Worm (Caenorhabditis elegans) whole organism, young adult: ENCODE measurements around the gene F28A10.13.

Experiments used
- B0019.2 ChIP-seq: fragments of 200-800 bp; sonication (Bioruptor generic); conservative IDR thresholded peaks from 2 replicates; pipeline ENCODE4 v1.3.6; 2022; ENCODE audit warnings: missing genetic modification reagents, missing genetic modification characterization, missing compliant biosample characterization
- B0035.1 ChIP-seq: sonication (generic microtip); optimal IDR thresholded peaks from 2 replicates; lab custom pipeline; 2016; ENCODE audit warnings: missing genetic modification characterization, mild to moderate bottlenecking, missing compliant biosample characterization, missing genotype, missing genetic modification reagents
- F10E7.11 ChIP-seq: sonication (generic microtip); optimal IDR thresholded peaks from 2 replicates; lab custom pipeline; 2017; ENCODE audit warnings: mild to moderate bottlenecking, missing genetic modification characterization, moderate library complexity, missing compliant biosample characterization
- F55B11.4 ChIP-seq: sonication (generic microtip); optimal IDR thresholded peaks from 2 replicates; lab custom pipeline; 2016; ENCODE audit warnings: missing compliant biosample characterization, missing genetic modification characterization, borderline replicate concordance; ENCODE audit not compliant: insufficient read depth
- F57C9.4 ChIP-seq: sonication (generic microtip); optimal IDR thresholded peaks from 2 replicates; lab custom pipeline; 2017; ENCODE audit warnings: mild to moderate bottlenecking, missing genetic modification characterization, missing compliant biosample characterization
- K12H6.12 ChIP-seq: fragments of 200-800 bp; sonication (Bioruptor generic); optimal IDR thresholded peaks from 2 replicates; lab custom pipeline; 2018; ENCODE audit warnings: mild to moderate bottlenecking, missing genetic modification characterization, missing compliant biosample characterization
- Y95B8A.8 ChIP-seq: fragments of 200-800 bp; sonication (Bioruptor generic); IDR thresholded peaks from 2 replicates; pipeline ENCODE4 v1.3.6; 2022; ENCODE audit warnings: missing genetic modification reagents, missing genetic modification characterization, missing compliant biosample characterization
- aptf-2 ChIP-seq: fragments of 200-800 bp; sonication (Bioruptor generic); conservative IDR thresholded peaks from 2 replicates; pipeline ENCODE4 v1.3.6; 2022; ENCODE audit warnings: missing genetic modification reagents, missing genetic modification characterization, missing compliant biosample characterization
- attf-3 ChIP-seq: fragments of 200-800 bp; sonication (Bioruptor generic); conservative IDR thresholded peaks from 2 replicates; pipeline ENCODE4 v1.3.6; 2022; ENCODE audit warnings: missing genetic modification reagents, missing genetic modification characterization, missing compliant biosample characterization
- ceh-100 ChIP-seq: fragments of 200-800 bp; sonication (Bioruptor generic); IDR thresholded peaks from 2 replicates; pipeline ENCODE4 v1.3.6; 2022; ENCODE audit warnings: missing genetic modification reagents, missing genetic modification characterization, missing compliant biosample characterization
- chd-7 ChIP-seq: sonication (generic microtip); optimal IDR thresholded peaks from 2 replicates; lab custom pipeline; 2016; ENCODE audit warnings: mild to moderate bottlenecking, missing genetic modification characterization, moderate library complexity, missing compliant biosample characterization
- dox-1 ChIP-seq: fragments of 200-800 bp; sonication (Bioruptor generic); IDR thresholded peaks from 2 replicates; pipeline ENCODE4 v1.3.6; 2022; ENCODE audit warnings: missing genetic modification reagents, missing genetic modification characterization, missing compliant biosample characterization
- egrh-3 ChIP-seq: fragments of 200-800 bp; sonication (Bioruptor generic); IDR thresholded peaks from 2 replicates; pipeline ENCODE4 v1.3.6; 2022; ENCODE audit warnings: missing genetic modification reagents, missing genetic modification characterization, missing compliant biosample characterization
- ets-4 ChIP-seq: fragments of 200-800 bp; sonication (Bioruptor generic); optimal IDR thresholded peaks from 2 replicates; lab custom pipeline; 2018; ENCODE audit warnings: mild to moderate bottlenecking, missing genetic modification characterization, missing compliant biosample characterization
- hrde-1 ChIP-seq: sonication (generic microtip); optimal IDR thresholded peaks from 2 replicates; lab custom pipeline; 2016; ENCODE audit warnings: missing genetic modification characterization, mild to moderate bottlenecking, missing compliant biosample characterization, moderate library complexity, missing genotype, missing genetic modification reagents, borderline replicate concordance
- let-607 ChIP-seq, 2 experiments: fragments of 200-800 bp in 1 of 2; sonication (Bioruptor generic) in 1 of 2; sonication (generic microtip) in 1 of 2; optimal IDR thresholded peaks; 2 replicates each; lab custom pipeline; 2016 to 2018; ENCODE audit warnings: mild to moderate bottlenecking in 2 of 2, missing compliant biosample characterization in 2 of 2, missing genetic modification characterization in 2 of 2, moderate library complexity in 2 of 2, missing genotype in 1 of 2
- lin-40 ChIP-seq: sonication (generic microtip); optimal IDR thresholded peaks from 2 replicates; lab custom pipeline; 2016; ENCODE audit warnings: missing genetic modification characterization, mild to moderate bottlenecking, missing compliant biosample characterization, missing genotype, missing genetic modification reagents
- lsy-27 ChIP-seq: sonication (generic microtip); optimal IDR thresholded peaks from 2 replicates; lab custom pipeline; 2017; ENCODE audit warnings: missing genetic modification characterization, mild to moderate bottlenecking, missing compliant biosample characterization, antibody characterized with exemption, missing genotype, borderline replicate concordance; ENCODE audit not compliant: insufficient read depth
- madf-6 ChIP-seq: fragments of 200-800 bp; sonication (Bioruptor generic); IDR thresholded peaks from 2 replicates; pipeline ENCODE4 v1.3.6; 2022; ENCODE audit warnings: missing genetic modification reagents, missing genetic modification characterization, missing compliant biosample characterization
- nfya-2 ChIP-seq: fragments of 200-800 bp; sonication (Bioruptor generic); IDR thresholded peaks from 2 replicates; pipeline ENCODE4 v1.3.6; 2022; ENCODE audit warnings: missing genetic modification reagents, missing genetic modification characterization, missing compliant biosample characterization
- nhr-27 ChIP-seq: fragments of 200-800 bp; sonication (Bioruptor generic); optimal IDR thresholded peaks from 2 replicates; lab custom pipeline; 2018; ENCODE audit warnings: mild to moderate bottlenecking, missing genetic modification characterization, moderate library complexity, missing compliant biosample characterization
- nhr-80 ChIP-seq: sonication (generic microtip); optimal IDR thresholded peaks from 2 replicates; lab custom pipeline; 2016; ENCODE audit warnings: missing genetic modification characterization, missing compliant biosample characterization
- rec-8 ChIP-seq, 2 experiments: sonication (generic microtip); optimal IDR thresholded peaks; 2 replicates each; lab custom pipeline; 2016; ENCODE audit warnings: mild to moderate bottlenecking in 2 of 2, missing genetic modification characterization in 2 of 2, missing genetic modification reagents in 2 of 2, missing genotype in 2 of 2, missing biosample characterization in 1 of 2, missing compliant biosample characterization in 1 of 2, moderate library complexity in 1 of 2
- repo-1 ChIP-seq: sonication (generic microtip); optimal IDR thresholded peaks from 2 replicates; lab custom pipeline; 2017; ENCODE audit warnings: mild to moderate bottlenecking, missing genetic modification characterization, missing compliant biosample characterization
- sea-2 ChIP-seq: fragments of 200-800 bp; sonication (Bioruptor generic); IDR thresholded peaks from 2 replicates; pipeline ENCODE4 v1.3.6; 2022; ENCODE audit warnings: missing genetic modification characterization, missing compliant biosample characterization
- snpc-1.3 ChIP-seq: sonication (generic microtip); optimal IDR thresholded peaks from 2 replicates; lab custom pipeline; 2017; ENCODE audit warnings: missing genetic modification characterization, mild to moderate bottlenecking, missing compliant biosample characterization, antibody characterized with exemption, moderate library complexity, missing genotype, missing genetic modification reagents; ENCODE audit not compliant: insufficient read depth
- snpc-4 ChIP-seq, 5 experiments: fragments of 150-350 bp in 1 of 5; sonication (generic microtip) in 4 of 5; optimal IDR thresholded peaks; 2 replicates each; lab custom pipeline; 2014 to 2018; ENCODE audit warnings: missing genetic modification characterization in 5 of 5, missing biosample characterization in 3 of 5, antibody characterized with exemption in 2 of 5, mild to moderate bottlenecking in 2 of 5, missing compliant biosample characterization in 2 of 5, missing genotype in 2 of 5, moderate library complexity in 2 of 5, missing genetic modification reagents in 1 of 5
- somi-1 ChIP-seq: fragments of 200-800 bp; sonication (Bioruptor generic); optimal IDR thresholded peaks from 2 replicates; lab custom pipeline; 2018; ENCODE audit warnings: mild to moderate bottlenecking, missing genetic modification characterization, missing compliant biosample characterization
- tbx-9 ChIP-seq: sonication (generic microtip); optimal IDR thresholded peaks from 2 replicates; lab custom pipeline; 2016; ENCODE audit warnings: borderline replicate concordance, missing genetic modification characterization, inconsistent platforms, missing compliant biosample characterization
- zfh-2 ChIP-seq: fragments of 200-800 bp; sonication (Bioruptor generic); conservative IDR thresholded peaks from 2 replicates; pipeline ENCODE4 v1.3.6; 2022; ENCODE audit warnings: missing genetic modification reagents, missing genetic modification characterization, missing compliant biosample characterization
- ztf-18 ChIP-seq: sonication (generic microtip); optimal IDR thresholded peaks from 2 replicates; lab custom pipeline; 2016; ENCODE audit warnings: missing genotype, mild to moderate bottlenecking, missing genetic modification characterization, missing compliant biosample characterization
- ztf-26 ChIP-seq: sonication (generic microtip); optimal IDR thresholded peaks from 2 replicates; lab custom pipeline; 2017; ENCODE audit warnings: missing genetic modification characterization, missing compliant biosample characterization

Gene F28A10.13

DNA sequence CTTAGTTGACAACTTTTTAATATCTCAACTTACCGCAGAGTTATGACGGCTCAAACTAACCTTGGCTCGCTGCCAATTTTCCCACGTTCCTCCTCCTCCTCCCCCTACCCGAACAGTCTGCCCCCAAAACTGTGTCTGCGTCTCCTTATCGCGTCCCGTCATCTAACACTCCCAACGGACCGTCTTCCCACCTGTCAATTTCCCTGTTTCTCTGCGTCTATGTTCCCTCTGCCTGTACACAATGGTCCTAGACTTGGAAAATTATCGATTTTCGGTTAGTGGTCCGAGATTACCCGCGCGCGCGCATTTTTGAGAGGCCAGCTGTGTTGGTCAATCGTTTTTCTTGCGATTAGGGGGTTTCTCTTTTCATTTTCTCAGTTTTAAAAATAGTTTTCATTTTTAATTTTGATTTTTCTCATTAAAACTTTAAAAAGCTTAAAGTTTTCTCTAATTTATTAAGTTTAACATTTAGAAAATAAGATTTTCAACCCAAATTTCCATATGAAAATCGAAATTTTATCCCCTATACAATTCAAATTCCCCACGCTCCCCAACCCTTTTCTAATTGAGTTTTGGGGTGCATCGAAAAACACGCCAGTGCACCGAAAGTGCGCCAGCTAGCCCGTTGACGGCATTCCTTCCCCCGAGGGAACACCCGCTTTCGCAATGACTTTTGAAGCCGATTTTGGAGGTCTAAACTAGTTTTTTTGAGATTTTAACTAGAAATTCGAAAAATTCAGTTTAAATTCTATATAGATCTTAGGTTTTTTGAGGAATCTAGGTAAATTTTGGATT is 24.6 kb downstream of the F28A10.13 start, which contains the start of gene alg-2 (continued):
- no peak for TF ChIP-seq F57C9.4 (tag; lab: Kevin White, UChicago)
- TF ChIP-seq somi-1 (GFP tag; lab: Kevin White, UChicago), result no peak
- TF ChIP-seq ceh-100 (GFP tag; lab: Robert Waterston, UW), result no peak
- TF ChIP-seq ztf-18, result peak; percentile 91
- TF ChIP-seq B0035.1 (tag; lab: Kevin White, UChicago), result no peak
- no peak for TF ChIP-seq tbx-9 (tag; lab: Kevin White, UChicago)
- TF ChIP-seq aptf-2 (GFP tag; lab: Robert Waterston, UW), result peak; percentile 86
- no peak for TF ChIP-seq chd-7 (tag; lab: Kevin White, UChicago)
- TF ChIP-seq rec-8 (tag; optimal IDR thresholded peaks at IDR 0.05; lab: Kevin White, UChicago), result no peak
- TF ChIP-seq lin-40 (tag; lab: Kevin White, UChicago), result no peak
- no peak for TF ChIP-seq K12H6.12
- no peak for TF ChIP-seq lsy-27 (tag; lab: Kevin White, UChicago)
- no peak for TF ChIP-seq nhr-27 (tag; lab: Kevin White, UChicago)
- no peak for TF ChIP-seq snpc-4 (GFP tag; optimal IDR thresholded peaks at IDR 0.05; lab: Kevin White, UChicago)
- no peak for TF ChIP-seq snpc-4 (tag; optimal IDR thresholded peaks at IDR 0.05; lab: Kevin White, UChicago)
- TF ChIP-seq Y95B8A.8, result no peak
- no peak for TF ChIP-seq attf-3
- no peak for TF ChIP-seq F10E7.11
- peak; percentile 91 for TF ChIP-seq madf-6 (GFP tag; lab: Robert Waterston, UW)
- no peak for TF ChIP-seq snpc-1.3 (tag; lab: Kevin White, UChicago)
- no peak for TF ChIP-seq sea-2 (GFP tag; lab: Robert Waterston, UW)
- TF ChIP-seq dox-1, result peak; percentile 36; the same call in 1 of the 2 replicates
- no peak for TF ChIP-seq let-607 (tag; optimal IDR thresholded peaks at IDR 0.05; lab: Kevin White, UChicago)
- no peak for TF ChIP-seq repo-1 (tag; lab: Kevin White, UChicago)
- TF ChIP-seq ztf-26 (tag; lab: Kevin White, UChicago), result no peak
- no peak for TF ChIP-seq F55B11.4 (tag; lab: Kevin White, UChicago)
- TF ChIP-seq nfya-2 (GFP tag; lab: Robert Waterston, UW), result no peak
- TF ChIP-seq ets-4 (GFP tag; lab: Kevin White, UChicago), result no peak
- TF ChIP-seq nhr-80 (tag; lab: Kevin White, UChicago), result peak; percentile 43
- no peak for TF ChIP-seq hrde-1

DNA sequence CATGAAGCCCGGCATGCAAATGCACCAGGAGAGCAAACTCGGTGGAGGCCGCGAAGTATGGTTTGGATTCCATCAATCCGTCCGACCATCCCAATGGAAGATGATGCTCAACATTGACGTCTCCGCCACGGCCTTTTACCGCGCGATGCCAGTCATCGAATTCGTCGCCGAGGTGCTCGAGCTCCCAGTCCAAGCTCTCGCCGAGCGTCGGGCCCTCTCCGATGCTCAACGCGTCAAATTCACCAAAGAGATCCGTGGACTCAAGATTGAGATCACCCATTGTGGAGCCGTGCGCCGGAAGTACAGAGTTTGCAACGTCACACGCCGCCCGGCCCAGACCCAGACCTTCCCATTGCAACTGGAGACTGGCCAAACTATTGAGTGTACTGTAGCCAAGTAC is 27.1 kb downstream of the F28A10.13 start:
- TF ChIP-seq aptf-2 (GFP tag; lab: Robert Waterston, UW) (no peak), egrh-3 (GFP tag; lab: Robert Waterston, UW) (peak; percentile 24; the same call in 1 of the 2 replicates), zfh-2 (GFP tag; lab: Robert Waterston, UW) (peak; percentile 51; the same call in 1 of the 2 replicates)

DNA sequence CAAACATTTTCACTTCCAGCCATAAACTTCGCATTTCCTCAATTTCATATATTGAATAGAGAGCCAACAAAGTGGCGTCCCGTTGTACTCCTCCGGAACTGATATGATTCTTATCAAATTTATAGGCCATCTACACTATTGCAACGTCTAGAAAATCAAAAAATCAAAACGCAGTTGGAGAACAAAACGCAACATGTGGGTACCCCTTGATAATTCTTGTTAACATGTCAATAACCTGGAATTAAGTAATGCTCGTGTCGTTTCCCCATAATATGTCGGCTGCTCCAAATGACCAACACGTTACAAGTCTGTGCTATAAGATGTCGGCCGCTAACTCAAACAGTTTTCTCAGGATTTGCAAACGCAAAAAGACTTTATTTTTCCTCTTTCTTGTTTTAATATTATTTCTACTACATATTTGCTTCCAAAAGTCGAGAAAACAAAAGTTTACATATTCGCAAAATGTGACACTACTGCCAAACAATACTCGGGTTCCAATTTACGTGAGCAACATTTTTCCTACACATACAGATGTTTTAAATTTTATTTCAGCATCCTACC is 32.1 kb downstream of the F28A10.13 start:
- TF ChIP-seq ztf-26 (tag; lab: Kevin White, UChicago) (no peak), nhr-80 (tag; lab: Kevin White, UChicago) (peak; percentile 79), snpc-4 (GFP tag; optimal IDR thresholded peaks at IDR 0.05; lab: Kevin White, UChicago) (no peak), snpc-4 (tag; optimal IDR thresholded peaks at IDR 0.05; lab: Kevin White, UChicago) (peak in 3 of 4 experiments; percentile 39 to 90 (median 65)), aptf-2 (GFP tag; lab: Robert Waterston, UW) (no peak), dox-1 (0 out of 2 replicates have a peak, but pooled peaks have one; percentile 23), B0019.2 (GFP tag; lab: Robert Waterston, UW) (no peak)
